Fruit fly (Drosophila melanogaster) whole organism, embryonic: ENCODE data around the gene nAChRalpha6.

ENCODE experiments used
- BEAF-32 ChIP-seq: fragments of 200-800 bp; sonication (Bioruptor generic); optimal IDR thresholded peaks from 3 replicates; lab custom pipeline; 2017; ENCODE audit warnings: missing biosample characterization, missing genetic modification characterization, mild to moderate bottlenecking, moderate library complexity, missing genetic modification reagents
- Bgb ChIP-seq: fragments of 200-800 bp; sonication (Bioruptor generic); IDR thresholded peaks from 2 replicates; pipeline ENCODE4 v1.3.6; 2022; ENCODE audit warnings: missing biosample characterization, missing genetic modification characterization; ENCODE audit not compliant: partially characterized antibody
- CG10147 ChIP-seq: fragments of 200-800 bp; sonication (Bioruptor generic); optimal IDR thresholded peaks from 2 replicates; lab custom pipeline; 2019; ENCODE audit warnings: missing biosample characterization, mild to moderate bottlenecking, missing genetic modification characterization, moderate library complexity
- CG10267 ChIP-seq: fragments of 200-800 bp; sonication (Bioruptor generic); optimal IDR thresholded peaks from 2 replicates; lab custom pipeline; 2018; ENCODE audit warnings: missing biosample characterization, mild to moderate bottlenecking, missing genetic modification characterization, moderate library complexity
- CG12236 ChIP-seq: fragments of 200-800 bp; sonication (Bioruptor generic); optimal IDR thresholded peaks from 2 replicates; lab custom pipeline; 2016; ENCODE audit warnings: missing biosample characterization, missing genetic modification characterization
- CG13424 ChIP-seq: fragments of 200-800 bp; sonication (Bioruptor generic); optimal IDR thresholded peaks from 2 replicates; lab custom pipeline; 2019; ENCODE audit warnings: missing biosample characterization, mild to moderate bottlenecking, missing genetic modification characterization, moderate library complexity
- CG13624 ChIP-seq: fragments of 200-800 bp; sonication (Bioruptor generic); optimal IDR thresholded peaks from 2 replicates; lab custom pipeline; 2016; ENCODE audit warnings: missing biosample characterization, missing genetic modification characterization
- CG14710 ChIP-seq: fragments of 200-800 bp; sonication (Bioruptor generic); optimal IDR thresholded peaks from 3 replicates; lab custom pipeline; 2019; ENCODE audit warnings: missing biosample characterization, mild to moderate bottlenecking, missing genetic modification characterization, moderate library complexity
- CG15514 ChIP-seq: fragments of 200-800 bp; sonication (Bioruptor generic); optimal IDR thresholded peaks from 3 replicates; lab custom pipeline; 2017; ENCODE audit warnings: missing biosample characterization, missing genetic modification characterization, mild to moderate bottlenecking, moderate library complexity, missing genetic modification reagents
- CG15601 ChIP-seq: fragments of 200-800 bp; sonication (Bioruptor generic); optimal IDR thresholded peaks from 3 replicates; lab custom pipeline; 2019; ENCODE audit warnings: missing biosample characterization, mild to moderate bottlenecking, missing genetic modification characterization, moderate library complexity
- CG1603 ChIP-seq: fragments of 200-800 bp; sonication (Bioruptor generic); optimal IDR thresholded peaks from 2 replicates; lab custom pipeline; 2019; ENCODE audit warnings: missing biosample characterization, mild to moderate bottlenecking, missing genetic modification characterization, moderate library complexity
- CG17829 ChIP-seq: fragments of 200-800 bp; optimal IDR thresholded peaks from 2 replicates; lab custom pipeline; 2019; ENCODE audit warnings: missing biosample characterization, mild to moderate bottlenecking, missing genetic modification characterization, moderate library complexity
- CG2116 ChIP-seq: fragments of 200-800 bp; sonication (Bioruptor generic); optimal IDR thresholded peaks from 3 replicates; lab custom pipeline; 2018; ENCODE audit warnings: missing biosample characterization, mild to moderate bottlenecking, missing genetic modification characterization
- CG2712 ChIP-seq: fragments of 200-800 bp; optimal IDR thresholded peaks from 3 replicates; lab custom pipeline; 2019; ENCODE audit warnings: missing biosample characterization, mild to moderate bottlenecking, missing genetic modification characterization, moderate library complexity
- CG34422 ChIP-seq: fragments of 200-800 bp; sonication (Bioruptor generic); IDR thresholded peaks from 3 replicates; pipeline ENCODE4 v1.3.6; 2022; ENCODE audit warnings: missing biosample characterization, missing genetic modification characterization
- CG3995 ChIP-seq: fragments of 200-800 bp; sonication (Bioruptor generic); optimal IDR thresholded peaks from 3 replicates; lab custom pipeline; 2016; ENCODE audit warnings: missing biosample characterization, missing genetic modification characterization
- CG4617 ChIP-seq: fragments of 200-800 bp; sonication (Bioruptor generic); optimal IDR thresholded peaks from 3 replicates; lab custom pipeline; 2016; ENCODE audit warnings: missing biosample characterization, missing genetic modification characterization, borderline replicate concordance
- CG7928 ChIP-seq: fragments of 200-800 bp; sonication (Bioruptor generic); optimal IDR thresholded peaks from 2 replicates; lab custom pipeline; 2017; ENCODE audit warnings: missing biosample characterization, mild to moderate bottlenecking, missing genetic modification characterization
- CG8290 ChIP-seq, 3 experiments: fragments of 200-800 bp; sonication (Bioruptor generic); optimal IDR thresholded peaks; 2 replicates each; lab custom pipeline; 2016 to 2019; ENCODE audit warnings: missing biosample characterization in 3 of 3, missing genetic modification characterization in 3 of 3, mild to moderate bottlenecking in 2 of 3, moderate library complexity in 1 of 3
- CHES-1-like ChIP-seq: fragments of 200-800 bp; sonication (Bioruptor generic); optimal IDR thresholded peaks from 2 replicates; lab custom pipeline; 2016; ENCODE audit warnings: missing biosample characterization, missing genetic modification characterization
- Dll ChIP-seq: fragments of 200-800 bp; sonication (Bioruptor generic); IDR thresholded peaks from 4 replicates; pipeline ENCODE4 v1.3.6; 2022; ENCODE audit warnings: missing biosample characterization, missing genetic modification characterization; ENCODE audit not compliant: partially characterized antibody
- Dref ChIP-seq: fragments of 200-800 bp; sonication (Bioruptor generic); IDR thresholded peaks from 2 replicates; pipeline ENCODE4 v1.3.6; 2022; ENCODE audit warnings: missing biosample characterization, missing genetic modification characterization
- Ets97D ChIP-seq: fragments of 200-800 bp; sonication (Bioruptor generic); optimal IDR thresholded peaks from 3 replicates; lab custom pipeline; 2016; ENCODE audit warnings: missing biosample characterization, missing genetic modification characterization
- Hmr ChIP-seq: fragments of 200-800 bp; sonication (Bioruptor generic); optimal IDR thresholded peaks from 3 replicates; lab custom pipeline; 2017; ENCODE audit warnings: mild to moderate bottlenecking, missing biosample characterization, missing genetic modification reagents, missing genetic modification characterization
- Lhr ChIP-seq: fragments of 200-800 bp; sonication (Bioruptor generic); optimal IDR thresholded peaks from 3 replicates; lab custom pipeline; 2017; ENCODE audit warnings: mild to moderate bottlenecking, missing biosample characterization, missing genetic modification reagents, missing genetic modification characterization
- MBD-R2 ChIP-seq: fragments of 200-800 bp; sonication (Bioruptor generic); IDR thresholded peaks from 2 replicates; pipeline ENCODE4 v1.3.6; 2022; ENCODE audit warnings: missing biosample characterization, missing genetic modification characterization
- MESR4 ChIP-seq: fragments of 200-800 bp; sonication (Bioruptor generic); optimal IDR thresholded peaks from 2 replicates; lab custom pipeline; 2018; ENCODE audit warnings: missing biosample characterization, mild to moderate bottlenecking, missing genetic modification characterization, moderate library complexity
- Max ChIP-seq: fragments of 200-800 bp; sonication (Bioruptor generic); optimal IDR thresholded peaks from 2 replicates; lab custom pipeline; 2016; ENCODE audit warnings: missing biosample characterization, mild to moderate bottlenecking, missing genetic modification characterization
- Myb ChIP-seq: fragments of 200-800 bp; sonication (Bioruptor generic); optimal IDR thresholded peaks from 2 replicates; lab custom pipeline; 2016; ENCODE audit warnings: missing biosample characterization, missing genetic modification characterization
- NC2β ChIP-seq: fragments of 200-800 bp; sonication (Bioruptor generic); optimal IDR thresholded peaks from 2 replicates; lab custom pipeline; 2016; ENCODE audit warnings: missing biosample characterization, missing genetic modification characterization
- Sin3A ChIP-seq: fragments of >200 bp; optimal IDR thresholded peaks from 2 replicates; lab custom pipeline; 2018
- Sry-δ ChIP-seq: fragments of 200-800 bp; sonication (Bioruptor generic); optimal IDR thresholded peaks from 2 replicates; lab custom pipeline; 2016; ENCODE audit warnings: missing biosample characterization, missing genetic modification characterization
- Stat92E ChIP-seq, 3 experiments: fragments of >200 bp in 2 of 3; fragments of 200-800 bp in 1 of 3; sonication (Bioruptor generic) in 1 of 3; optimal IDR thresholded peaks; 2 replicates each; lab custom pipeline; 2017 to 2019; ENCODE audit warnings: missing biosample characterization in 3 of 3, missing genetic modification characterization in 3 of 3, mild to moderate bottlenecking in 1 of 3, moderate library complexity in 1 of 3
- YL-1 ChIP-seq: fragments of 200-800 bp; sonication (Bioruptor generic); optimal IDR thresholded peaks from 3 replicates; lab custom pipeline; 2017; ENCODE audit warnings: missing biosample characterization, mild to moderate bottlenecking, missing genetic modification characterization
- amos ChIP-seq: fragments of 200-800 bp; sonication (Bioruptor generic); IDR thresholded peaks from 2 replicates; pipeline ENCODE4 v1.3.6; 2022; ENCODE audit warnings: missing biosample characterization, missing genetic modification characterization; ENCODE audit not compliant: partially characterized antibody
- chif ChIP-seq, 2 experiments: fragments of 200-800 bp; sonication (Bioruptor generic); optimal IDR thresholded peaks; 3 replicates each; lab custom pipeline; 2016; ENCODE audit warnings: missing biosample characterization in 2 of 2, missing genetic modification characterization in 2 of 2
- dm ChIP-seq: fragments of 200-800 bp; sonication (Bioruptor generic); optimal IDR thresholded peaks from 3 replicates; lab custom pipeline; 2016; ENCODE audit warnings: missing biosample characterization, missing genetic modification characterization
- dmrt11E ChIP-seq: fragments of 200-800 bp; sonication (Bioruptor generic); optimal IDR thresholded peaks from 3 replicates; lab custom pipeline; 2018; ENCODE audit warnings: missing biosample characterization, mild to moderate bottlenecking, missing genetic modification characterization, moderate library complexity
- gfzf ChIP-seq: fragments of 200-800 bp; sonication (Bioruptor generic); optimal IDR thresholded peaks from 2 replicates; lab custom pipeline; 2016; ENCODE audit warnings: missing biosample characterization, mild to moderate bottlenecking, missing genetic modification characterization, moderate library complexity
- hkb ChIP-seq, 2 experiments: fragments of 200-800 bp in 1 of 2; fragments of >200 bp in 1 of 2; sonication (Bioruptor generic) in 1 of 2; IDR thresholded peaks in 1 of 2; optimal IDR thresholded peaks in 1 of 2; 2 replicates each; pipeline versions ENCODE4 v1.3.6 to Lab custom; 2017 to 2022; ENCODE audit warnings: missing biosample characterization in 1 of 2, missing genetic modification characterization in 1 of 2
- lbe ChIP-seq: fragments of 200-800 bp; sonication (Bioruptor generic); optimal IDR thresholded peaks from 2 replicates; lab custom pipeline; 2016; ENCODE audit warnings: missing biosample characterization, mild to moderate bottlenecking, missing genetic modification characterization
- nom ChIP-seq: fragments of 200-800 bp; sonication (Bioruptor generic); optimal IDR thresholded peaks from 2 replicates; lab custom pipeline; 2017; ENCODE audit warnings: missing biosample characterization, missing genetic modification characterization, mild to moderate bottlenecking, moderate library complexity, missing genetic modification reagents
- sd ChIP-seq: fragments of 200-800 bp; sonication (Bioruptor generic); optimal IDR thresholded peaks from 3 replicates; lab custom pipeline; 2018; ENCODE audit warnings: missing biosample characterization, mild to moderate bottlenecking, missing genetic modification characterization, moderate library complexity
- trem ChIP-seq: fragments of 200-800 bp; optimal IDR thresholded peaks from 3 replicates; lab custom pipeline; 2019; ENCODE audit warnings: missing biosample characterization, mild to moderate bottlenecking, missing genetic modification characterization, moderate library complexity
- unc-4 ChIP-seq: fragments of 200-800 bp; sonication (Bioruptor generic); IDR thresholded peaks from 2 replicates; pipeline ENCODE4 v1.3.6; 2022; ENCODE audit warnings: missing biosample characterization, missing genetic modification characterization; ENCODE audit not compliant: partially characterized antibody
- zen ChIP-seq: fragments of 200-800 bp; sonication (Bioruptor generic); optimal IDR thresholded peaks from 3 replicates; lab custom pipeline; 2018; ENCODE audit warnings: missing biosample characterization, mild to moderate bottlenecking, missing genetic modification characterization, moderate library complexity

The nAChRalpha6 gene

DNA sequence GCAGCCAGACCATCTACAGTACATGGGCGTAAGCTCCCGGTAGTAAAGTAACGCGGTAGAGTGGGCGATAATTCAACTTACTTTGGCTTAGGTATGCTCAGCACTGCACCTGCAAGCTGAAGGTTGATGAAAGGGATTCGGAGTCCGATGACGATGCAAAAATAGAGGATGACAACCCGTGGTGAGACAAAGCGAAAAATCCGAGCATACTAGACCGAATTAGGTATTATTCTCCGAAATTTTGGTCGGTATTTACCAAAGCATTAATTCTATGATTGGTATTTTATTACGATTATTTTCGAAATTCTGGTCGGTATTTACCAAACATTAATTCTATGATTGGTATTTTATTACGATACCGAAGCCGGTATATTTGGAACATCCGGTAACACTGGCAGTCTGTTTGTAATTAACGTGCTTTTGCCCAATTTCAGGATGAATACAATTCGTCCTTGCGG lies 95.5 kb downstream of the nAChRalpha6 start, which contains the start of gene CG4036 (continued):
- peak; percentile 52 for TF ChIP-seq BEAF-32 (GFP tag; lab: Kevin White, UChicago)
- peak; percentile 75 for TF ChIP-seq dm (GFP tag; lab: Kevin White, UChicago)
- peak; percentile 72 for TF ChIP-seq CG1603 (tag; lab: Kevin White, UChicago)
- TF ChIP-seq Max (GFP tag; lab: Kevin White, UChicago), result peak; percentile 10
- TF ChIP-seq CG15601, result peak; percentile 35
- TF ChIP-seq NC2β (GFP tag; lab: Kevin White, UChicago), result no peak
- peak; percentile 59 for TF ChIP-seq Sin3A (lab: Kevin White, UChicago)
- peak; percentile 23 for TF ChIP-seq CG4617 (GFP tag; lab: Kevin White, UChicago)
- peak; percentile 40 for TF ChIP-seq CG15514 (GFP tag; lab: Kevin White, UChicago)
- no peak for TF ChIP-seq CG7928 (GFP tag; lab: Kevin White, UChicago)
- peak in 1 of 3 experiments; percentile 32 for TF ChIP-seq Stat92E (GFP tag; optimal IDR thresholded peaks at IDR 0.05; lab: Kevin White, UChicago)
- peak; percentile 13 for TF ChIP-seq lbe (GFP tag; lab: Kevin White, UChicago)
- TF ChIP-seq CG14710 (tag; lab: Kevin White, UChicago), result peak; percentile 24
- peak; percentile 36 for TF ChIP-seq Sry-δ
- no peak for TF ChIP-seq CG3995 (GFP tag; lab: Kevin White, UChicago)
- TF ChIP-seq CG10147, result no peak
- no peak for TF ChIP-seq CG8290 (GFP tag; optimal IDR thresholded peaks at IDR 0.05; lab: Kevin White, UChicago)
- TF ChIP-seq CG8290 (tag; optimal IDR thresholded peaks at IDR 0.05; lab: Kevin White, UChicago), result peak in 1 of 2 experiments; percentile 54
- TF ChIP-seq YL-1 (GFP tag; lab: Kevin White, UChicago), result peak; percentile 67
- TF ChIP-seq trem (tag; lab: Kevin White, UChicago), result peak; percentile 60
- peak; percentile 40 for TF ChIP-seq CG17829 (tag; lab: Kevin White, UChicago)
- peak; percentile 36; the same call in 1 of the 2 replicates for TF ChIP-seq Dref (GFP tag; lab: Robert Waterston, UW)
- peak; percentile 78; the same call in 1 of the 2 replicates for TF ChIP-seq MBD-R2 (GFP tag; lab: Robert Waterston, UW)
- no peak for TF ChIP-seq dmrt11E (tag; lab: Kevin White, UChicago)
- 0 out of 2 replicates have a peak, but pooled peaks have one; percentile 37 for TF ChIP-seq unc-4 (GFP tag; lab: Robert Waterston, UW)
- no peak for TF ChIP-seq CG34422
- TF ChIP-seq CG12236 (GFP tag; lab: Kevin White, UChicago), result no peak
- no peak for TF ChIP-seq CG13424
- peak; percentile 25; the same call in 1 of the 4 replicates for TF ChIP-seq Dll (GFP tag; lab: Robert Waterston, UW)
- peak; percentile 85 for TF ChIP-seq Lhr (GFP tag; lab: Kevin White, UChicago)
- TF ChIP-seq nom (GFP tag; lab: Kevin White, UChicago), result peak; percentile 33
- TF ChIP-seq Hmr (GFP tag; lab: Kevin White, UChicago), result peak; percentile 51
- peak; percentile 27 for TF ChIP-seq hkb (optimal IDR thresholded peaks at IDR 0.05; lab: Kevin White, UChicago)
- no peak for TF ChIP-seq hkb (GFP tag; IDR thresholded peaks at IDR 0.05; lab: Robert Waterston, UW)
- peak; percentile 91 for TF ChIP-seq MESR4
- peak; percentile 74 for TF ChIP-seq Bgb (GFP tag; lab: Robert Waterston, UW)
- TF ChIP-seq zen (tag; lab: Kevin White, UChicago), result peak; percentile 60
- peak; percentile 30; the same call in 1 of the 2 replicates for TF ChIP-seq amos (GFP tag; lab: Robert Waterston, UW)
- TF ChIP-seq CG2116 (GFP tag; lab: Kevin White, UChicago), result peak; percentile 18
- no peak for TF ChIP-seq sd
- TF ChIP-seq Ets97D (GFP tag; lab: Kevin White, UChicago), result peak; percentile 65
- TF ChIP-seq CG10267, result peak; percentile 10
- TF ChIP-seq gfzf (GFP tag; lab: Kevin White, UChicago), result peak; percentile 95
- TF ChIP-seq CHES-1-like, result peak; percentile 30
- peak; percentile 93 for TF ChIP-seq Myb (GFP tag; lab: Kevin White, UChicago)
- TF ChIP-seq chif (GFP tag; optimal IDR thresholded peaks at IDR 0.05; lab: Kevin White, UChicago), result no peak
- peak; percentile 10 for TF ChIP-seq CG13624 (GFP tag; lab: Kevin White, UChicago)
- peak; percentile 11 for TF ChIP-seq CG2712
